Worm (Caenorhabditis elegans) whole organism, L2 larva: Measurements from ENCODE around the gene T11F9.10.
A peak's percentile ranks its signal among the peaks of the same experiment; 100 is the strongest.

Experiments used
- C34F6.9 ChIP-seq: fragments of 150-350 bp; optimal IDR thresholded peaks from 2 replicates; lab custom pipeline; 2014; ENCODE audit warnings: missing biosample characterization, missing genetic modification characterization
- F13H6.1 ChIP-seq: sonication (generic microtip); optimal IDR thresholded peaks from 2 replicates; lab custom pipeline; 2016; ENCODE audit warnings: missing genetic modification characterization, missing compliant biosample characterization
- R02D3.7 ChIP-seq: fragments of 150-350 bp; optimal IDR thresholded peaks from 2 replicates; lab custom pipeline; 2014; ENCODE audit warnings: missing biosample characterization, missing genetic modification characterization
- Y55F3AM.14 ChIP-seq: fragments of 200-800 bp; sonication (Bioruptor generic); optimal IDR thresholded peaks from 2 replicates; lab custom pipeline; 2018; ENCODE audit warnings: mild to moderate bottlenecking, missing genetic modification characterization, missing compliant biosample characterization
- ZK546.5 ChIP-seq: sonication (generic microtip); optimal IDR thresholded peaks from 2 replicates; lab custom pipeline; 2017; ENCODE audit warnings: missing biosample characterization, missing genetic modification characterization
- aly-2 ChIP-seq: fragments of 150-350 bp; optimal IDR thresholded peaks from 2 replicates; lab custom pipeline; 2014; ENCODE audit warnings: missing biosample characterization, missing genetic modification characterization
- ama-1 ChIP-seq: fragments of 150-350 bp; optimal IDR thresholded peaks from 2 replicates; lab custom pipeline; 2018; ENCODE audit warnings: inconsistent platforms
- blmp-1 ChIP-seq: sonication (generic microtip); optimal IDR thresholded peaks from 2 replicates; lab custom pipeline; 2017; ENCODE audit warnings: missing genetic modification characterization, mild to moderate bottlenecking, missing compliant biosample characterization, antibody characterized with exemption, moderate library complexity; ENCODE audit not compliant: insufficient read depth
- ceh-16 ChIP-seq: fragments of 150-350 bp; optimal IDR thresholded peaks from 2 replicates; lab custom pipeline; 2014; ENCODE audit warnings: missing biosample characterization, missing genetic modification characterization
- ceh-82 ChIP-seq: fragments of 150-350 bp; optimal IDR thresholded peaks from 2 replicates; lab custom pipeline; 2014; ENCODE audit warnings: missing biosample characterization, missing genetic modification characterization
- crh-2 ChIP-seq: sonication (generic microtip); optimal IDR thresholded peaks from 2 replicates; lab custom pipeline; 2017; ENCODE audit warnings: missing biosample characterization, missing genetic modification characterization
- dmd-4 ChIP-seq: sonication (generic microtip); optimal IDR thresholded peaks from 2 replicates; lab custom pipeline; 2017; ENCODE audit warnings: missing biosample characterization, missing genetic modification characterization
- egl-27 ChIP-seq: sonication (generic microtip); optimal IDR thresholded peaks from 3 replicates; lab custom pipeline; 2017; ENCODE audit warnings: missing biosample characterization, missing genetic modification reagents, missing genetic modification characterization
- elt-1 ChIP-seq: fragments of 150-350 bp; optimal IDR thresholded peaks from 2 replicates; lab custom pipeline; 2014; ENCODE audit warnings: missing biosample characterization, missing genetic modification characterization
- elt-3 ChIP-seq: sonication (generic microtip); optimal IDR thresholded peaks from 2 replicates; lab custom pipeline; 2017; ENCODE audit warnings: missing biosample characterization, missing genetic modification characterization
- fos-1 ChIP-seq: fragments of 150-350 bp; optimal IDR thresholded peaks from 2 replicates; lab custom pipeline; 2014; ENCODE audit warnings: missing biosample characterization, missing genetic modification characterization
- gmeb-1 ChIP-seq: fragments of 150-350 bp; optimal IDR thresholded peaks from 2 replicates; lab custom pipeline; 2014; ENCODE audit warnings: missing biosample characterization, missing genetic modification characterization
- lin-11 ChIP-seq: fragments of 150-350 bp; sonication (generic microtip); optimal IDR thresholded peaks from 2 replicates; lab custom pipeline; 2014; ENCODE audit warnings: missing biosample characterization, missing genetic modification characterization, inconsistent platforms, mixed read lengths
- lin-13 ChIP-seq: fragments of 150-350 bp; optimal IDR thresholded peaks from 2 replicates; lab custom pipeline; 2014; ENCODE audit warnings: missing biosample characterization, missing genetic modification reagents, missing genetic modification characterization
- lin-39 ChIP-seq: fragments of 150-350 bp; optimal IDR thresholded peaks from 2 replicates; lab custom pipeline; 2014; ENCODE audit warnings: missing biosample characterization, missing genetic modification reagents, missing genetic modification characterization
- lsy-2 ChIP-seq, 2 experiments: fragments of 150-350 bp in 1 of 2; sonication (generic microtip) in 1 of 2; optimal IDR thresholded peaks; 2 replicates each; lab custom pipeline; 2014 to 2017; ENCODE audit warnings: missing biosample characterization in 2 of 2, missing genetic modification characterization in 2 of 2
- mab-5 ChIP-seq: fragments of 150-350 bp; optimal IDR thresholded peaks from 2 replicates; lab custom pipeline; 2014; ENCODE audit warnings: missing biosample characterization, missing genetic modification characterization
- mbf-1 ChIP-seq: sonication (generic microtip); optimal IDR thresholded peaks from 2 replicates; lab custom pipeline; 2017; ENCODE audit warnings: missing biosample characterization, missing genetic modification characterization
- mdl-1 ChIP-seq, 2 experiments: fragments of 150-350 bp in 1 of 2; sonication (generic microtip) in 1 of 2; optimal IDR thresholded peaks; 2 replicates each; lab custom pipeline; 2017; ENCODE audit warnings: missing biosample characterization in 2 of 2, missing genetic modification characterization in 2 of 2
- nhr-10 ChIP-seq: sonication (generic microtip); optimal IDR thresholded peaks from 2 replicates; lab custom pipeline; 2017; ENCODE audit warnings: missing biosample characterization, missing genetic modification characterization
- nhr-11 ChIP-seq: fragments of 150-350 bp; optimal IDR thresholded peaks from 2 replicates; lab custom pipeline; 2014; ENCODE audit warnings: missing biosample characterization, missing genetic modification characterization
- nhr-12 ChIP-seq: fragments of 150-350 bp; optimal IDR thresholded peaks from 2 replicates; lab custom pipeline; 2014; ENCODE audit warnings: missing biosample characterization, missing genetic modification characterization
- nhr-129 ChIP-seq: fragments of 150-350 bp; optimal IDR thresholded peaks from 2 replicates; lab custom pipeline; 2014; ENCODE audit warnings: missing biosample characterization, missing genetic modification characterization
- nhr-21 ChIP-seq: fragments of 150-350 bp; optimal IDR thresholded peaks from 2 replicates; lab custom pipeline; 2014; ENCODE audit warnings: missing biosample characterization, missing genetic modification characterization
- nhr-23 ChIP-seq: fragments of 150-350 bp; optimal IDR thresholded peaks from 2 replicates; lab custom pipeline; 2014; ENCODE audit warnings: missing biosample characterization, missing genetic modification reagents, missing genetic modification characterization
- nhr-25 ChIP-seq: fragments of 150-350 bp; sonication (generic microtip); optimal IDR thresholded peaks from 3 replicates; lab custom pipeline; 2014; ENCODE audit warnings: missing biosample characterization, missing genetic modification characterization
- nhr-6 ChIP-seq: fragments of 150-350 bp; optimal IDR thresholded peaks from 2 replicates; lab custom pipeline; 2014; ENCODE audit warnings: missing biosample characterization, missing genetic modification characterization
- nhr-77 ChIP-seq: fragments of 150-350 bp; optimal IDR thresholded peaks from 2 replicates; lab custom pipeline; 2014; ENCODE audit warnings: missing biosample characterization, missing genetic modification characterization
- peb-1 ChIP-seq: fragments of 150-350 bp; optimal IDR thresholded peaks from 2 replicates; lab custom pipeline; 2014; ENCODE audit warnings: missing biosample characterization, missing genetic modification characterization
- sem-4 ChIP-seq: fragments of 150-350 bp; optimal IDR thresholded peaks from 2 replicates; lab custom pipeline; 2014; ENCODE audit warnings: missing biosample characterization, missing genetic modification reagents, missing genetic modification characterization
- skn-1 ChIP-seq: sonication (generic microtip); optimal IDR thresholded peaks from 2 replicates; lab custom pipeline; 2017; ENCODE audit warnings: missing biosample characterization, missing genetic modification characterization
- sma-3 ChIP-seq: sonication (generic microtip); optimal IDR thresholded peaks from 2 replicates; lab custom pipeline; 2016; ENCODE audit warnings: missing genetic modification reagents, missing genetic modification characterization, missing compliant biosample characterization
- sma-9 ChIP-seq, 2 experiments: fragments of 150-350 bp in 1 of 2; sonication (generic microtip) in 1 of 2; optimal IDR thresholded peaks; 2 replicates each; lab custom pipeline; 2014 to 2016; ENCODE audit warnings: missing genetic modification characterization in 2 of 2, mild to moderate bottlenecking in 1 of 2, missing biosample characterization in 1 of 2, missing compliant biosample characterization in 1 of 2, missing genetic modification reagents in 1 of 2, moderate library complexity in 1 of 2
- snpc-4 ChIP-seq: fragments of 150-350 bp; optimal IDR thresholded peaks from 2 replicates; lab custom pipeline; 2014; ENCODE audit warnings: missing biosample characterization, missing genetic modification characterization
- unc-55 ChIP-seq: fragments of 150-350 bp; sonication (generic microtip); optimal IDR thresholded peaks from 3 replicates; lab custom pipeline; 2014; ENCODE audit warnings: missing biosample characterization, missing genetic modification reagents, missing genetic modification characterization
- zag-1 ChIP-seq: fragments of 150-350 bp; optimal IDR thresholded peaks from 2 replicates; lab custom pipeline; 2014; ENCODE audit warnings: missing biosample characterization, missing genetic modification characterization
- ztf-1 ChIP-seq: fragments of 200-800 bp; sonication (Bioruptor generic); conservative IDR thresholded peaks from 2 replicates; pipeline ENCODE4 v1.3.6; 2022; ENCODE audit warnings: missing genetic modification characterization, missing compliant biosample characterization
- ztf-11 ChIP-seq: sonication (generic microtip); optimal IDR thresholded peaks from 2 replicates; lab custom pipeline; 2017; ENCODE audit warnings: missing biosample characterization, missing genetic modification characterization
- ztf-4 ChIP-seq: fragments of 150-350 bp; optimal IDR thresholded peaks from 2 replicates; lab custom pipeline; 2014; ENCODE audit warnings: missing biosample characterization, missing genetic modification characterization

T11F9.10 gene

ce11 chrV:11532535-11532853 lies 45.7 kb downstream of the T11F9.10 start:
- TF ChIP-seq lin-11 (tag; lab: Kevin White, UChicago) (no peak), peb-1 (tag; lab: Kevin White, UChicago) (no peak), nhr-11 (tag; lab: Kevin White, UChicago) (no peak), fos-1 (no peak), mab-5 (tag; lab: Kevin White, UChicago) (no peak), mdl-1 (tag; optimal IDR thresholded peaks at IDR 0.05; lab: Kevin White, UChicago) (no peak), ama-1 (peak; percentile 63), ZK546.5 (tag; lab: Kevin White, UChicago) (no peak)
- TF ChIP-seq, all 48 proteins: peak for 1

- TF ChIP-seq ztf-4 (tag; lab: Kevin White, UChicago): no peak
- peak; percentile 72 for TF ChIP-seq sma-3
- TF ChIP-seq nhr-10 (tag; lab: Kevin White, UChicago): no peak
- peak; percentile 62 for TF ChIP-seq egl-27 (tag; lab: Kevin White, UChicago)
- TF ChIP-seq lin-11 (tag; lab: Kevin White, UChicago): no peak
- TF ChIP-seq mbf-1 (tag; lab: Kevin White, UChicago): no peak
- no peak for TF ChIP-seq lin-39
- no peak for TF ChIP-seq unc-55
- TF ChIP-seq ceh-16 (tag; lab: Kevin White, UChicago): no peak
- peak; percentile 46 for TF ChIP-seq nhr-21 (tag; lab: Kevin White, UChicago)
- TF ChIP-seq C34F6.9: no peak
- peak; percentile 80 for TF ChIP-seq sem-4
- no peak for TF ChIP-seq nhr-11 (tag; lab: Kevin White, UChicago)
- peak; percentile 33 for TF ChIP-seq fos-1
- TF ChIP-seq nhr-25 (tag; lab: Kevin White, UChicago): peak; percentile 88
- no peak for TF ChIP-seq lsy-2 (tag; optimal IDR thresholded peaks at IDR 0.05; lab: Kevin White, UChicago)
- TF ChIP-seq blmp-1 (tag; lab: Kevin White, UChicago): peak; percentile 100
- TF ChIP-seq elt-3 (tag; lab: Kevin White, UChicago): no peak
- TF ChIP-seq nhr-77 (tag; lab: Kevin White, UChicago): no peak
- TF ChIP-seq nhr-129 (tag; lab: Kevin White, UChicago): peak; percentile 67
- peak; percentile 61 for TF ChIP-seq Y55F3AM.14
- no peak for TF ChIP-seq aly-2
- TF ChIP-seq peb-1 (tag; lab: Kevin White, UChicago): no peak
- peak; percentile 87 for TF ChIP-seq sma-9 (GFP tag; optimal IDR thresholded peaks at IDR 0.05; lab: Kevin White, UChicago)
- no peak for TF ChIP-seq sma-9 (tag; optimal IDR thresholded peaks at IDR 0.05; lab: Kevin White, UChicago)
- no peak for TF ChIP-seq mdl-1 (tag; optimal IDR thresholded peaks at IDR 0.05; lab: Kevin White, UChicago)
- TF ChIP-seq, all 48 proteins: peak for 10
Observed at ce11 chrV:11532964-11533363, 46.2 kb downstream of the T11F9.10 start.

DNA sequence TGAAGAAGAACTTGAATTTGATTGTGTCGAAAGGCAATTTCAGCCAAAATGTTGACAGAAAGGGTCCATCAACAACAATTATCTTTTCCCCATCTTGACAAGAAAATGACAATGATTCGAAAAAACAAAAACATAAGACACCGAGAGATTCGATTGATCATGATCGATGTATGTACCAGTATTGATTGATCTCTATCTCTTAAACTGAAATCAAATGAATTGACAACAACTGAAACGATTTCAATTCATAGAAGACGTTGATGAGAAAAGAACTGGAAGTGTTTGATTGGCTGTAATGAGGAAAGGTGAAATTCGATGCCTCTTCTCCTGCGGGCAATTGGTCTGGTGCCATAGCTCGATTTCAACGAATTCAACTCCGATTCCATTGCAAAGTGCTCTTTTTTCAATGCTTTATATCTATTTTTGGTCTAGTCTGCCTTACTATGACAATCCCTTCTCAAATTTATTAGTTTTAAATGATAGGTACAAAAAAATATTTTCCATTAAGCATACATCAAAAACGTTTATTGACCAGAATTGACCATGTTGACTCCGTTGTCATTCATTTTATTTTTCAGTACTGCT lies 46.7 kb downstream of the T11F9.10 start:
- TF ChIP-seq egl-27 (tag; lab: Kevin White, UChicago): no peak

DNA sequence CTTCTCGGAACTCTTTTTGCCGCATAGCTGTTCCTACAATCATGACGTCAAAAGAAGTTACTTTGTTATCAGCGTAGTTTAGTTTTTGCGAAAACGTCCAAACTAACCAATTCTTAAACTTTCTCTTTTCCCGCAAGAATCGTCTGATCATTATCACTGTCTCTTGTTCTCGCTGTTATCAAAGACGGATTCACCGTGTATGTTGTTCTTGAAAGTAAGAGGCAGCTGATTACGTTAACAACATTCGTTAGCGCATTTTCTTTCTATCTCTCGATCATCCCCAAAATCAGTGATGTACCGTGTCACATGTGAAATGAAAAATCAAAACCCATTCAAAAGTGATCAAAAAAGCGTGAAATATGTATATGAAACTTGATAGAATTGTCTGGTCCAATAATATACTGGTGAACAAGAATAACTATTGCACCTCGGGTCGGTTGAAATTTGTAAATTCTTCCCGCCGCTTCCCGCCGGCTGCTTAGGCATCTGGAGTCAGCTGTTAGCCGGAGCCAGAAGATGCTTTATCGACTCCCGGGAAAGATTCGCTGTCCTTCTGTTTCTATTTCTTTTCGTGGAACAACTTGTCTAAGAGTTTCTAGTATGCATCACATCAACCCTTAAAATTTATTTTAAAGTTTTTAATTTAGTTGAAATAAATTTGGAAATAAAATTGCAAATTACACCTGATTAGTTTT lies 47.9 kb downstream of the T11F9.10 start:
- TF ChIP-seq lin-13 (GFP tag; lab: Kevin White, UChicago) (no peak), dmd-4 (tag; lab: Kevin White, UChicago) (no peak), egl-27 (tag; lab: Kevin White, UChicago) (peak; percentile 19), lin-39 (no peak), ama-1 (no peak), F13H6.1 (tag; lab: Kevin White, UChicago) (peak; percentile 7), unc-55 (no peak), gmeb-1 (tag; lab: Kevin White, UChicago) (peak; percentile 65), skn-1 (tag; lab: Kevin White, UChicago) (no peak), R02D3.7 (tag; lab: Kevin White, UChicago) (no peak), elt-3 (tag; lab: Kevin White, UChicago) (no peak), nhr-12 (tag; lab: Kevin White, UChicago) (no peak), fos-1 (peak; percentile 93), ceh-82 (tag; lab: Kevin White, UChicago) (no peak), ztf-4 (tag; lab: Kevin White, UChicago) (no peak), crh-2 (peak; percentile 60), ztf-11 (tag; lab: Kevin White, UChicago) (no peak), nhr-23 (tag; lab: Kevin White, UChicago) (no peak), ceh-16 (tag; lab: Kevin White, UChicago) (no peak), elt-1 (tag; lab: Kevin White, UChicago) (no peak), sma-3 (peak; percentile 43), snpc-4 (no peak), nhr-129 (tag; lab: Kevin White, UChicago) (peak; percentile 58), ztf-1 (GFP tag; lab: Robert Waterston, UW) (no peak), nhr-21 (tag; lab: Kevin White, UChicago) (peak; percentile 56), lsy-2 (tag; optimal IDR thresholded peaks at IDR 0.05; lab: Kevin White, UChicago) (peak in 1 of 2 experiments; percentile 29), zag-1 (tag; lab: Kevin White, UChicago) (no peak), nhr-6 (tag; lab: Kevin White, UChicago) (no peak), sma-9 (GFP tag; optimal IDR thresholded peaks at IDR 0.05; lab: Kevin White, UChicago) (peak; percentile 87), sma-9 (tag; optimal IDR thresholded peaks at IDR 0.05; lab: Kevin White, UChicago) (no peak), lin-11 (tag; lab: Kevin White, UChicago) (no peak), mbf-1 (tag; lab: Kevin White, UChicago) (no peak), blmp-1 (tag; lab: Kevin White, UChicago) (peak; percentile 96)
